Fruit fly (Drosophila melanogaster) S2 (cell line): Measurements from ENCODE around the gene CG13850.

ENCODE experiments used
- CG8478 ChIP-seq: fragments of >200 bp; optimal IDR thresholded peaks from 2 replicates; lab custom pipeline; 2018
- CTCF ChIP-seq, 2 experiments: fragments of >200 bp; optimal IDR thresholded peaks; 2 replicates each; lab custom pipeline; 2018

DNA sequence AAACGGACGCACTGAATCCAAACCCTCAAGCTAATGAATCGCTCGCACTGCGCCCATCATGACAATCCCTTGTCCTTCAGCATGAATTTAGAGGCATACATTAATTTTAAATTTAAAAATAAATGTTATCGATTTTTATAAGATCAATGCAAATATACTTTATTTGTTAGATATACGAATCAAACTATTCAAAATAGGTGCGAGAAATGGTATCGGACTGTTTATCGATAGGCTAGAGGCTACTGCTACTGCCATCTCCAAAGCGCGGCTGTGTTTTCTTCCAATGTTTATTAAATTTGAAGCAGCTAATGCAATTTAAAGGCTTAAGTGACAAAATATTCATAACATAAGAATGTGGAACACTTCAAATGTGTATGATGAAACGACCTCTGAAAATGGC lies 29.6 kb downstream of the CG13850 start, which contains the start of gene CG43342:
- TF ChIP-seq CTCF (optimal IDR thresholded peaks at IDR 0.05; lab: Kevin White, UChicago) (no peak), CG8478 (lab: Kevin White, UChicago) (no peak)
